Worm (Caenorhabditis elegans) whole organism, L1 larva: Measurements from ENCODE around the gene C50F4.16.
A peak's percentile ranks its signal among the peaks of the same experiment; 100 is the strongest.

Source experiments
- blmp-1 ChIP-seq: fragments of 150-350 bp; optimal IDR thresholded peaks from 2 replicates; lab custom pipeline; 2014; ENCODE audit warnings: missing biosample characterization, missing genetic modification characterization
- dpl-1 ChIP-seq, 3 experiments: fragments of 150-350 bp in 2 of 3; sonication (generic microtip) in 1 of 3; optimal IDR thresholded peaks; 2 replicates each; lab custom pipeline; 2014 to 2017; ENCODE audit warnings: missing biosample characterization in 3 of 3, missing genetic modification characterization in 3 of 3, missing genetic modification reagents in 3 of 3
- efl-3 ChIP-seq: fragments of 200-800 bp; sonication (Bioruptor generic); optimal IDR thresholded peaks from 2 replicates; lab custom pipeline; 2018; ENCODE audit warnings: mild to moderate bottlenecking, missing genetic modification characterization, missing compliant biosample characterization
- egl-13 ChIP-seq: sonication (generic microtip); optimal IDR thresholded peaks from 2 replicates; lab custom pipeline; 2016; ENCODE audit warnings: missing genotype, missing genetic modification reagents, missing genetic modification characterization, missing compliant biosample characterization
- elt-2 ChIP-seq: sonication (generic microtip); optimal IDR thresholded peaks from 2 replicates; lab custom pipeline; 2016; ENCODE audit warnings: missing genetic modification characterization, mild to moderate bottlenecking, inconsistent platforms, missing compliant biosample characterization, missing genetic modification reagents
- hlh-17 ChIP-seq: fragments of 200-800 bp; sonication (Bioruptor generic); optimal IDR thresholded peaks from 2 replicates; lab custom pipeline; 2018; ENCODE audit warnings: missing genetic modification characterization, mild to moderate bottlenecking, missing compliant biosample characterization, moderate library complexity, borderline replicate concordance
- jun-1 ChIP-seq: fragments of 150-350 bp; optimal IDR thresholded peaks from 2 replicates; lab custom pipeline; 2014; ENCODE audit warnings: missing biosample characterization, missing genetic modification reagents, missing genetic modification characterization
- nhr-77 ChIP-seq: fragments of 150-350 bp; optimal IDR thresholded peaks from 2 replicates; lab custom pipeline; 2014; ENCODE audit warnings: missing biosample characterization, missing genetic modification characterization
- unc-130 ChIP-seq: fragments of 150-350 bp; optimal IDR thresholded peaks from 2 replicates; lab custom pipeline; 2017; ENCODE audit warnings: missing biosample characterization, missing genetic modification characterization, inconsistent platforms
- unc-62 ChIP-seq: fragments of 150-350 bp; optimal IDR thresholded peaks from 2 replicates; lab custom pipeline; 2014; ENCODE audit warnings: missing biosample characterization, missing genetic modification reagents, missing genetic modification characterization

ce11 chrV:9518832-9519231 lies 22.6 kb downstream of the C50F4.16 start, which contains the start of gene C50F4.8:
- TF ChIP-seq unc-62 (GFP tag; lab: Kevin White, UChicago) (no peak), egl-13 (tag; lab: Kevin White, UChicago) (no peak), unc-130 (tag; lab: Kevin White, UChicago) (no peak), elt-2 (tag; lab: Kevin White, UChicago) (no peak), dpl-1 (GFP tag; optimal IDR thresholded peaks at IDR 0.05; lab: Kevin White, UChicago) (no peak), efl-3 (no peak), nhr-77 (tag; lab: Kevin White, UChicago) (no peak), blmp-1 (peak; percentile 89), jun-1 (no peak), hlh-17 (GFP tag; lab: Kevin White, UChicago) (no peak)
